Worm (Caenorhabditis elegans): Measurements from ENCODE around the gene ctns-1.

The ctns-1 gene

ce11 chrII:8180281-8180680 lies 43.6 kb upstream of the ctns-1 start, which contains the start of gene T05C12.4:
Gene T05C12.4, minus strand, starts transcription at chrII:8180381.
- no peak for TF ChIP-seq rnt-1 (tag; optimal IDR thresholded peaks at IDR 0.05)
- no peak for TF ChIP-seq swsn-7 (tag; optimal IDR thresholded peaks at IDR 0.05)
- TF ChIP-seq snu-23 (GFP tag; optimal IDR thresholded peaks at IDR 0.05) = no peak
- no peak for TF ChIP-seq unc-130 (tag; optimal IDR thresholded peaks at IDR 0.05)
- TF ChIP-seq zip-4 (GFP tag; optimal IDR thresholded peaks at IDR 0.05) = no peak
- no peak for TF ChIP-seq mef-2 (tag; optimal IDR thresholded peaks at IDR 0.05)
- TF ChIP-seq fkh-8 (tag; optimal IDR thresholded peaks at IDR 0.05) = no peak
- TF ChIP-seq skn-1 (tag; optimal IDR thresholded peaks at IDR 0.05) = no peak
- TF ChIP-seq lin-15B (tag; optimal IDR thresholded peaks at IDR 0.05) = no peak
- no peak for TF ChIP-seq fkh-4 (tag; optimal IDR thresholded peaks at IDR 0.05; ENCODE audit: borderline replicate concordance)

- TF ChIP-seq pax-3 (tag; optimal IDR thresholded peaks at IDR 0.05) (no peak), zag-1 (tag; optimal IDR thresholded peaks at IDR 0.05) (no peak), unc-86 (tag; optimal IDR thresholded peaks at IDR 0.05) (no peak), vab-15 (tag; optimal IDR thresholded peaks at IDR 0.05) (no peak), C04F5.9 (tag; optimal IDR thresholded peaks at IDR 0.05) (no peak), hpl-2 (GFP tag; optimal IDR thresholded peaks at IDR 0.05) (no peak), F16B12.6 (tag; optimal IDR thresholded peaks at IDR 0.05) (no peak), fos-1 (tag; optimal IDR thresholded peaks at IDR 0.05) (no peak), nhr-237 (tag; optimal IDR thresholded peaks at IDR 0.05) (no peak), C16A3.4 (tag; optimal IDR thresholded peaks at IDR 0.05) (no peak), unc-30 (tag; optimal IDR thresholded peaks at IDR 0.05) (no peak), snpc-4 (tag; optimal IDR thresholded peaks at IDR 0.05) (no peak), nhr-28 (tag; optimal IDR thresholded peaks at IDR 0.05) (no peak), lir-3 (tag; optimal IDR thresholded peaks at IDR 0.05; ENCODE audit: poor library complexity) (no peak), nhr-47 (tag; optimal IDR thresholded peaks at IDR 0.05) (no peak), lsy-2 (tag; optimal IDR thresholded peaks at IDR 0.05) (no peak), swsn-7 (tag; optimal IDR thresholded peaks at IDR 0.05) (no peak), mdl-1 (tag; optimal IDR thresholded peaks at IDR 0.05) (no peak), egl-27 (tag; optimal IDR thresholded peaks at IDR 0.05) (no peak)
These were observed 41.9 kb upstream of the ctns-1 start for ce11 chrII:8178614-8179013.

- no peak for TF ChIP-seq lin-15B (tag; optimal IDR thresholded peaks at IDR 0.05)
These were observed 40.4 kb upstream of the ctns-1 start, which contains the start of gene acr-14 for ce11 chrII:8177095-8177494. Gene acr-14, minus strand, starts transcription at chrII:8177195.

ce11 chrII:8174148-8174547 lies 37.4 kb upstream of the ctns-1 start:
- no peak for TF ChIP-seq ceh-82 (tag; optimal IDR thresholded peaks at IDR 0.05)
- TF ChIP-seq mab-9 (GFP tag; IDR thresholded peaks at IDR 0.05) = no peak
- no peak for TF ChIP-seq vab-15 (tag; optimal IDR thresholded peaks at IDR 0.05)
- TF ChIP-seq C16A3.4 (tag; optimal IDR thresholded peaks at IDR 0.05) = no peak
- TF ChIP-seq pax-3 (tag; optimal IDR thresholded peaks at IDR 0.05) = no peak
- TF ChIP-seq xbp-1 (tag; optimal IDR thresholded peaks at IDR 0.05) = no peak
- TF ChIP-seq ama-1 (optimal IDR thresholded peaks at IDR 0.05) = no peak
- TF ChIP-seq egl-27 (tag; optimal IDR thresholded peaks at IDR 0.05) = no peak
- TF ChIP-seq ces-1 (GFP tag; optimal IDR thresholded peaks at IDR 0.05) = no peak
- no peak for TF ChIP-seq ceh-88 (GFP tag; IDR thresholded peaks at IDR 0.05)
- no peak for TF ChIP-seq snu-23 (GFP tag; optimal IDR thresholded peaks at IDR 0.05)
- no peak for TF ChIP-seq C34B4.2 (tag; optimal IDR thresholded peaks at IDR 0.05)
- TF ChIP-seq aha-1 (tag; optimal IDR thresholded peaks at IDR 0.05) = no peak
- TF ChIP-seq nhr-76 (tag; optimal IDR thresholded peaks at IDR 0.05) = no peak
- no peak for TF ChIP-seq unc-62 (GFP tag; optimal IDR thresholded peaks at IDR 0.05)
- no peak for TF ChIP-seq isw-1 (GFP tag; IDR thresholded peaks at IDR 0.05)
- TF ChIP-seq lin-35 (GFP tag; optimal IDR thresholded peaks at IDR 0.05) = no peak
